Worm (Caenorhabditis elegans): ENCODE results near the gene fbxb-34.

DNA sequence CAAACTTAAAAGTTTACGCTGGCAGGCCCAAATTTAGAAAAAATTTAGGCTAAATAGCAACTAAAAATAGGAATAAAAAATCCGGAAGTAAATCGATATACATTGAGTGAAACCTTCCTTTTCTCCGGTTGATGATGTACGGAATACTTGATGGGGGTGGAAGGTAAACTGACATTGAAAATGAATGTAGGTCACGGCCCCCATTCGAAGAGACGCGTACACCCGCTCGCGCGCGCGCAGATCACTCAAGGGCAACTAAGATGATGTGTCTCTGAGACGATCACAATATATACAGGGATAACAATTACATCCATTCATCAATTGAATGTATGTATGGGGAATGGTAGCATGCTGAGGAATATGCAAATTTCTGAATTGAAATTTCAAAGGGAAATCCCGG is 13.6 kb upstream of the fbxb-34 start:
- no peak for TF ChIP-seq skn-1 (tag; optimal IDR thresholded peaks at IDR 0.05)
- no peak for TF ChIP-seq unc-62 (GFP tag; optimal IDR thresholded peaks at IDR 0.05)
- no peak for TF ChIP-seq nhr-28 (tag; optimal IDR thresholded peaks at IDR 0.05)
- no peak for TF ChIP-seq egl-27 (tag; optimal IDR thresholded peaks at IDR 0.05)
- TF ChIP-seq fkh-2 (tag; optimal IDR thresholded peaks at IDR 0.05): no peak
- no peak for TF ChIP-seq elt-3 (tag; optimal IDR thresholded peaks at IDR 0.05)
- TF ChIP-seq unc-39 (tag; optimal IDR thresholded peaks at IDR 0.05): no peak
- TF ChIP-seq nhr-25 (tag; optimal IDR thresholded peaks at IDR 0.05): peak; percentile 61
- TF ChIP-seq ceh-9 (tag; optimal IDR thresholded peaks at IDR 0.05): no peak
- no peak for TF ChIP-seq pqm-1 (tag; optimal IDR thresholded peaks at IDR 0.05)
- TF ChIP-seq mdl-1 (tag; optimal IDR thresholded peaks at IDR 0.05): no peak
